Fruit fly (Drosophila melanogaster): ENCODE results near the gene Elo68beta.

Elo68beta gene

DNA sequence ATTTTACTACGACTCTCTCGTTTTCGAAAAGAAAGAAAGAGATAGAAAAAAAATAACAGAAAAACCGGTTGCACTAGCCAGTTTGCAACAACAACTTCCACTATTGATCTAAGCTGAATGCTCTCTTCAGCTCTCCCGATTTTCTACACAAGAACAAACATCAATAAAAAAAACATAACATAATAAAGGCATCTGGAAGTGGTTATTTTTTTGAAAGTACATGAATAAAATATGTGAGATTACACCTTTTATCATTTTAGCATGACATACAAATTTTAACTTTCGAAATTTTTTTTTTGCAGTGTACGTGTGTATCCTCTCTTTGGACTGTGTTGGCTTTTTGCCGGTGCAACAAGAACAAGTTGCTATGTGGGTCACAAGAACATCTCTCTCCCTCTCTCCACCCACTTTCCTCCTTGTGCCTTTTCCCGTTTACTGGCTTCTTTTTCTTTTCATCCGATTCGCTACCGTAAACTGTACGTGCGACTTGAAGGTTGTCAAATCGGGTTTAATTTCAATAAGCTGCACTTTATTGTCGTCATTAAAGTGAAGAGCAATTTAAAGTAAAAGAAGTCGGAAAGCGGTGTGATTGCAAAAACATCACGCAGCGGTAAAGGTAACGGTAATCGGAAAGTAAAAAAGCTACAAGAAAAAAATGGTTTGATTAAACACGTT is 16.8 kb downstream of the Elo68beta start (continued):
- TF ChIP-seq CoRest (tag; optimal IDR thresholded peaks at IDR 0.05) (peak; percentile 97), CG17328 (GFP tag; IDR thresholded peaks at IDR 0.05) (peak; percentile 99), CG4617 (GFP tag; optimal IDR thresholded peaks at IDR 0.05; ENCODE audit: borderline replicate concordance) (peak; percentile 93), CG11247 (GFP tag; IDR thresholded peaks at IDR 0.05) (peak; percentile 89), Spps (tag; optimal IDR thresholded peaks at IDR 0.05) (peak; percentile 96), CG7928 (GFP tag; optimal IDR thresholded peaks at IDR 0.05) (peak; percentile 61), Drgx (GFP tag; IDR thresholded peaks at IDR 0.05) (peak; percentile 99), ato (GFP tag; IDR thresholded peaks at IDR 0.05; ENCODE audit: partially characterized antibody) (no peak), bsh (GFP tag; optimal IDR thresholded peaks at IDR 0.05) (peak; percentile 97 to 99), Vsx1 (GFP tag; optimal IDR thresholded peaks at IDR 0.05) (peak; percentile 92), CG30431 (GFP tag; optimal IDR thresholded peaks at IDR 0.05) (peak; percentile 92), ind (GFP tag; optimal IDR thresholded peaks at IDR 0.05) (peak; percentile 94), CG14965 (GFP tag; optimal IDR thresholded peaks at IDR 0.05; ENCODE audit: borderline replicate concordance) (peak; percentile 85), Dek (tag; optimal IDR thresholded peaks at IDR 0.05) (peak; percentile 90), CG34224 (GFP tag; IDR thresholded peaks at IDR 0.05; ENCODE audit: partially characterized antibody) (no peak), CG6854 (GFP tag; optimal IDR thresholded peaks at IDR 0.05) (peak; percentile 84), repo (GFP tag; optimal IDR thresholded peaks at IDR 0.05) (peak; percentile 96), CG18476 (GFP tag; optimal IDR thresholded peaks at IDR 0.05) (peak; percentile 95), CG10462 (GFP tag; optimal IDR thresholded peaks at IDR 0.05) (peak; percentile 97), sqz (GFP tag; optimal IDR thresholded peaks at IDR 0.05) (peak; percentile 97), CG12155 (GFP tag; optimal IDR thresholded peaks at IDR 0.05) (peak; percentile 93), PHDP (tag; optimal IDR thresholded peaks at IDR 0.05) (peak; percentile 97), CG3847 (GFP tag; IDR thresholded peaks at IDR 0.05) (peak; percentile 90), CG13894 (tag; optimal IDR thresholded peaks at IDR 0.05) (no peak), CrebB (tag; optimal IDR thresholded peaks at IDR 0.05) (peak; percentile 95), Oaz (GFP tag; IDR thresholded peaks at IDR 0.05) (peak; percentile 87), danr (GFP tag; IDR thresholded peaks at IDR 0.05) (peak; percentile 89), seq (GFP tag; IDR thresholded peaks at IDR 0.05) (peak; percentile 95), CG10321 (GFP tag; IDR thresholded peaks at IDR 0.05) (peak; percentile 81), CG7357 (GFP tag; IDR thresholded peaks at IDR 0.05) (peak; percentile 87; the same call in 2 of the 3 replicates), Rfx (GFP tag; IDR thresholded peaks at IDR 0.05) (peak; percentile 95), psq (GFP tag; optimal IDR thresholded peaks at IDR 0.05) (peak; percentile 91), CG9876 (GFP tag; optimal IDR thresholded peaks at IDR 0.05) (peak; percentile 89), Six4 (GFP tag; optimal IDR thresholded peaks at IDR 0.05) (peak; percentile 96), BtbVII (GFP tag; optimal IDR thresholded peaks at IDR 0.05) (peak; percentile 81), CG1233 (GFP tag; optimal IDR thresholded peaks at IDR 0.05) (peak; percentile 95), CG14014 (GFP tag; IDR thresholded peaks at IDR 0.05) (peak; percentile 95), sens-2 (GFP tag; IDR thresholded peaks at IDR 0.05) (peak; percentile 97), kay (GFP tag; optimal IDR thresholded peaks at IDR 0.05) (peak; percentile 91), yki (optimal IDR thresholded peaks at IDR 0.05) (no peak), GATAe (GFP tag; conservative IDR thresholded peaks at IDR 0.05) (peak; percentile 62), shn (GFP tag; optimal IDR thresholded peaks at IDR 0.05) (peak; percentile 92), nmo (GFP tag; optimal IDR thresholded peaks at IDR 0.05) (peak; percentile 98), pita (GFP tag; optimal IDR thresholded peaks at IDR 0.05) (no peak), sima (GFP tag; optimal IDR thresholded peaks at IDR 0.05) (peak; percentile 91), trh (GFP tag; optimal IDR thresholded peaks at IDR 0.05) (peak; percentile 93), stwl (tag; optimal IDR thresholded peaks at IDR 0.05) (peak; percentile 62), CG33213 (GFP tag; optimal IDR thresholded peaks at IDR 0.05) (peak; percentile 96), cg (GFP tag; optimal IDR thresholded peaks at IDR 0.05) (peak; percentile 23), jigr1 (GFP tag; IDR thresholded peaks at IDR 0.05) (peak; percentile 87)
